Fruit fly (Drosophila melanogaster): ENCODE measurements around the gene CG5645.

DNA sequence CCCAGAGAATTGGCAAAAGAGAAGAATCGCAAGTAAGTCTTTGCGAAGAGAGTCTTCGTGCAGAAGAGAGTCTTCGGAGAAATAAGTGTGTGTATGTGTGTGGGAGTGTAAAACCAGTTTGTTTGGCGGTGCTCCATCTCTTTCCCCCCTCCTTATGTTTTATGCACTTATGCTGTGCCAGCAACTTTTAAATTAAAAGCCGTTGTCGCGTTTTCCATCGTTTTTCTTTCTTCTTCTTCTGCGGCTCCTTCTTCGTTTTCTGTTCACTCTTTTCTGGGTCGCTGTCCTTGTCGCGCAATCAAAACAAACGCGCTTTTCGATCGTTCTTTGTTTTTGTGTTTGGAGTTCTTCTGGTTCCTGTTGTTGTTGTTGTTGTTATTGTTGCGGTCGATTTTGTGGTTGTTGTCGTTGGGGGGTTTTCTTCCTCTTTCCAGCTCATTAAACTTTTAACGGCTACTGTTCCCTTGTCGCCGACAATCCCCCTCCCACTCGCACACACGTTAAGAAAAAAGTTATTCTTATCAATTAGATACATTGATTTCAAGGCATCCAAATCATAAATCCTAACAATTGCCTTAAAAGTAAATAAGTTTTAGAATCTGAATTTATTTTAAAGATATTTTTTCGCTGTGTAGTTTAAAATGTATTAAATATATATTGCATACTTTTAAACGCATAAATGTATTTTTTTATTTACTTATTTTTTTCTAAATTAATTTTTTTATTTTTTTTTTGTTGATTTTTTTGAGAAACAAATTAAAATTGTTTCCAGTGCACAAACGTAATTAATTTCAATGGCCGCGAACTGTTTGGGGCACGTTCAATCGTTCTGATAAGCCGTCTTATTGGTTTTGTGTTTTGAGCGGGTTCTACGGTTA is 25.2 kb downstream of the CG5645 start:
- no peak for TF ChIP-seq insv (optimal IDR thresholded peaks at IDR 0.05)
- TF ChIP-seq Myc (optimal IDR thresholded peaks at IDR 0.05): no peak

All from Kc167 (cell line).